Worm (Caenorhabditis elegans) whole organism, L4 larva: ENCODE results near the gene teg-1.

ENCODE experiments used
- ces-1 ChIP-seq: fragments of 150-350 bp; sonication (generic microtip); optimal IDR thresholded peaks from 4 replicates; lab custom pipeline; 2014; ENCODE audit warnings: missing biosample characterization, missing genetic modification reagents, missing genetic modification characterization
- fkh-10 ChIP-seq: fragments of 150-350 bp; optimal IDR thresholded peaks from 2 replicates; lab custom pipeline; 2014; ENCODE audit warnings: missing biosample characterization, missing genetic modification reagents, missing genetic modification characterization
- jun-1 ChIP-seq: fragments of 150-350 bp; optimal IDR thresholded peaks from 2 replicates; lab custom pipeline; 2014; ENCODE audit warnings: missing biosample characterization, missing genetic modification reagents, missing genetic modification characterization
- pqm-1 ChIP-seq: sonication (generic microtip); optimal IDR thresholded peaks from 2 replicates; lab custom pipeline; 2017; ENCODE audit warnings: missing biosample characterization, missing genetic modification characterization
- unc-62 ChIP-seq, 3 experiments: fragments of 150-350 bp in 1 of 3; sonication (generic microtip); optimal IDR thresholded peaks in 2 of 3; peaks in 1 of 3; 1 replicate in 1 of 3; 2 replicates in 2 of 3; lab custom pipeline; 2014 to 2017; ENCODE audit warnings: missing biosample characterization in 3 of 3, missing genetic modification characterization in 3 of 3, missing genetic modification reagents in 3 of 3, missing genotype in 1 of 3

ce11 chrIII:11270795-11271194 is 47.2 kb downstream of the teg-1 start, which contains the start of gene obr-1:
- TF ChIP-seq ces-1 (GFP tag; lab: Kevin White, UChicago) (no peak), fkh-10 (no peak), unc-62 (GFP tag; optimal IDR thresholded peaks at IDR 0.05 in 1 of 2; lab: Kevin White, UChicago) (no peak), unc-62 (tag; optimal IDR thresholded peaks at IDR 0.05; lab: Kevin White, UChicago) (no peak), jun-1 (tag; lab: Kevin White, UChicago) (no peak), pqm-1 (tag; lab: Kevin White, UChicago) (no peak)
